Worm (Caenorhabditis elegans) whole organism, L4 larva: ENCODE measurements around the gene mrpl-16.

Experiments
- F10B5.3 ChIP-seq: sonication (generic microtip); optimal IDR thresholded peaks from 2 replicates; lab custom pipeline; 2016; ENCODE audit warnings: mild to moderate bottlenecking, missing genetic modification characterization, missing compliant biosample characterization
- F26F4.8 ChIP-seq: fragments of 200-800 bp; sonication (Bioruptor generic); conservative IDR thresholded peaks from 2 replicates; pipeline ENCODE4 v1.3.6; 2022; ENCODE audit warnings: missing genetic modification characterization, missing compliant biosample characterization
- T26A8.4 ChIP-seq: fragments of 200-800 bp; sonication (Bioruptor generic); IDR thresholded peaks from 2 replicates; pipeline ENCODE4 v1.3.6; 2022; ENCODE audit warnings: missing genetic modification characterization, missing compliant biosample characterization
- Y75B8A.6 ChIP-seq: fragments of 200-800 bp; sonication (Bioruptor generic); IDR thresholded peaks from 2 replicates; pipeline ENCODE4 v1.3.6; 2022; ENCODE audit warnings: missing genetic modification reagents, missing genetic modification characterization, missing compliant biosample characterization
- ZK337.2 ChIP-seq: fragments of 200-800 bp; sonication (Bioruptor generic); IDR thresholded peaks from 2 replicates; pipeline ENCODE4 v1.3.6; 2022; ENCODE audit warnings: missing genetic modification reagents, missing genetic modification characterization, missing compliant biosample characterization
- ZK546.5 ChIP-seq, 2 experiments: sonication (generic microtip); optimal IDR thresholded peaks; 2 replicates each; lab custom pipeline; 2017; ENCODE audit warnings: missing biosample characterization in 2 of 2, missing genetic modification characterization in 2 of 2
- aha-1 ChIP-seq: fragments of 150-350 bp; peaks from one replicate; lab custom pipeline; 2014; ENCODE audit warnings: missing biosample characterization, missing genetic modification characterization
- ceh-20 ChIP-seq: fragments of 200-800 bp; sonication (Bioruptor generic); IDR thresholded peaks from 2 replicates; pipeline ENCODE4 v1.3.6; 2022; ENCODE audit warnings: missing genetic modification reagents, missing genetic modification characterization, missing compliant biosample characterization
- ceh-28 ChIP-seq: fragments of 150-350 bp; optimal IDR thresholded peaks from 2 replicates; lab custom pipeline; 2014; ENCODE audit warnings: missing biosample characterization, missing genetic modification reagents, missing genetic modification characterization
- ces-1 ChIP-seq: fragments of 150-350 bp; sonication (generic microtip); optimal IDR thresholded peaks from 4 replicates; lab custom pipeline; 2014; ENCODE audit warnings: missing biosample characterization, missing genetic modification reagents, missing genetic modification characterization
- cey-2 ChIP-seq: sonication (generic microtip); optimal IDR thresholded peaks from 3 replicates; lab custom pipeline; 2017; ENCODE audit warnings: missing genetic modification characterization, mild to moderate bottlenecking, missing compliant biosample characterization, antibody characterized with exemption, borderline replicate concordance; ENCODE audit not compliant: insufficient read depth
- ctbp-1 ChIP-seq: fragments of 200-800 bp; sonication (Bioruptor generic); IDR thresholded peaks from 2 replicates; pipeline ENCODE4 v1.3.6; 2022; ENCODE audit warnings: missing genetic modification reagents, missing genetic modification characterization, missing compliant biosample characterization
- daf-12 ChIP-seq: fragments of 150-350 bp; optimal IDR thresholded peaks from 2 replicates; lab custom pipeline; 2014; ENCODE audit warnings: missing biosample characterization, missing genetic modification reagents, missing genetic modification characterization
- daf-19 ChIP-seq: fragments of 200-800 bp; sonication (Bioruptor generic); conservative IDR thresholded peaks from 2 replicates; pipeline ENCODE4 v1.3.6; 2022; ENCODE audit warnings: missing genetic modification characterization, missing compliant biosample characterization
- dmd-8 ChIP-seq: fragments of 200-800 bp; sonication (Bioruptor generic); IDR thresholded peaks from 2 replicates; pipeline ENCODE4 v1.3.6; 2022; ENCODE audit warnings: missing genetic modification characterization, missing compliant biosample characterization
- dpl-1 ChIP-seq: fragments of 150-350 bp; optimal IDR thresholded peaks from 2 replicates; lab custom pipeline; 2014; ENCODE audit warnings: missing biosample characterization, missing genetic modification reagents, missing genetic modification characterization
- duxl-1 ChIP-seq: sonication (generic microtip); optimal IDR thresholded peaks from 2 replicates; lab custom pipeline; 2016; ENCODE audit warnings: mild to moderate bottlenecking, missing genetic modification characterization, moderate library complexity, missing compliant biosample characterization; ENCODE audit not compliant: poor library complexity
- egl-27 ChIP-seq: sonication (generic microtip); optimal IDR thresholded peaks from 3 replicates; lab custom pipeline; 2017; ENCODE audit warnings: missing biosample characterization, missing genetic modification reagents, missing genetic modification characterization
- egl-43 ChIP-seq: fragments of 200-800 bp; sonication (Bioruptor generic); IDR thresholded peaks from 2 replicates; pipeline ENCODE4 v1.3.6; 2022; ENCODE audit warnings: missing genetic modification reagents, missing genetic modification characterization, missing compliant biosample characterization
- fkh-10 ChIP-seq: fragments of 150-350 bp; optimal IDR thresholded peaks from 2 replicates; lab custom pipeline; 2014; ENCODE audit warnings: missing biosample characterization, missing genetic modification reagents, missing genetic modification characterization
- hif-1 ChIP-seq, 2 experiments: sonication (generic microtip); optimal IDR thresholded peaks; 2 replicates each; lab custom pipeline; 2016 to 2017; ENCODE audit warnings: missing compliant biosample characterization in 2 of 2, missing genetic modification characterization in 2 of 2, missing genetic modification reagents in 2 of 2, missing genotype in 2 of 2, mild to moderate bottlenecking in 1 of 2
- hlh-30 ChIP-seq: sonication (generic microtip); optimal IDR thresholded peaks from 2 replicates; lab custom pipeline; 2017; ENCODE audit warnings: antibody characterized with exemption, mild to moderate bottlenecking, missing genetic modification characterization, missing compliant biosample characterization; ENCODE audit not compliant: insufficient read depth
- jun-1 ChIP-seq: fragments of 150-350 bp; optimal IDR thresholded peaks from 2 replicates; lab custom pipeline; 2014; ENCODE audit warnings: missing biosample characterization, missing genetic modification reagents, missing genetic modification characterization
- lin-15B ChIP-seq: fragments of 150-350 bp; sonication (generic microtip); optimal IDR thresholded peaks from 3 replicates; lab custom pipeline; 2014; ENCODE audit warnings: missing biosample characterization, missing genetic modification characterization
- lin-39 ChIP-seq: fragments of 150-350 bp; optimal IDR thresholded peaks from 2 replicates; lab custom pipeline; 2014; ENCODE audit warnings: missing biosample characterization, missing genetic modification reagents, missing genetic modification characterization
- lir-3 ChIP-seq: sonication (generic microtip); optimal IDR thresholded peaks from 2 replicates; lab custom pipeline; 2016; ENCODE audit warnings: mild to moderate bottlenecking, missing genetic modification characterization, missing compliant biosample characterization
- madf-5 ChIP-seq, 2 experiments: fragments of 200-800 bp; sonication (Bioruptor generic); IDR thresholded peaks; 2 replicates each; pipeline ENCODE4 v1.3.6; 2022; ENCODE audit warnings: missing compliant biosample characterization in 2 of 2, missing genetic modification characterization in 2 of 2
- madf-9 ChIP-seq: fragments of 200-800 bp; sonication (Bioruptor generic); conservative IDR thresholded peaks from 2 replicates; pipeline ENCODE4 v1.3.6; 2022; ENCODE audit warnings: missing genetic modification reagents, missing genetic modification characterization, missing compliant biosample characterization
- mdl-1 ChIP-seq, 2 experiments: fragments of 150-350 bp in 1 of 2; sonication (generic microtip) in 1 of 2; optimal IDR thresholded peaks; 2 replicates each; lab custom pipeline; 2014 to 2017; ENCODE audit warnings: missing biosample characterization in 2 of 2, missing genetic modification characterization in 2 of 2
- mep-1 ChIP-seq: fragments of 150-350 bp; sonication (generic microtip); optimal IDR thresholded peaks from 3 replicates; lab custom pipeline; 2014; ENCODE audit warnings: missing biosample characterization, missing genetic modification characterization
- mxl-2 ChIP-seq: fragments of 200-800 bp; sonication (Bioruptor generic); conservative IDR thresholded peaks from 2 replicates; pipeline ENCODE4 v1.3.6; 2022; ENCODE audit warnings: missing genetic modification reagents, missing genetic modification characterization, missing compliant biosample characterization
- nhr-102 ChIP-seq: sonication (generic microtip); optimal IDR thresholded peaks from 2 replicates; lab custom pipeline; 2016; ENCODE audit warnings: mild to moderate bottlenecking, missing genetic modification characterization, moderate library complexity, missing compliant biosample characterization
- nhr-11 ChIP-seq: fragments of 150-350 bp; optimal IDR thresholded peaks from 2 replicates; lab custom pipeline; 2014; ENCODE audit warnings: missing biosample characterization, missing genetic modification characterization
- nhr-111 ChIP-seq: fragments of 200-800 bp; sonication (Bioruptor generic); optimal IDR thresholded peaks from 2 replicates; lab custom pipeline; 2018; ENCODE audit warnings: mild to moderate bottlenecking, missing genetic modification characterization, missing compliant biosample characterization
- nhr-237 ChIP-seq: sonication (generic microtip); optimal IDR thresholded peaks from 2 replicates; lab custom pipeline; 2017; ENCODE audit warnings: missing biosample characterization, missing genetic modification characterization
- nhr-28 ChIP-seq: fragments of 150-350 bp; optimal IDR thresholded peaks from 2 replicates; lab custom pipeline; 2014; ENCODE audit warnings: missing biosample characterization, missing genetic modification characterization
- nhr-41 ChIP-seq: fragments of 200-800 bp; sonication (Bioruptor generic); IDR thresholded peaks from 2 replicates; pipeline ENCODE4 v1.3.6; 2022; ENCODE audit warnings: missing genetic modification reagents, missing genetic modification characterization, missing compliant biosample characterization
- nhr-48 ChIP-seq: sonication (generic microtip); optimal IDR thresholded peaks from 2 replicates; lab custom pipeline; 2016; ENCODE audit warnings: mild to moderate bottlenecking, missing genetic modification characterization, missing compliant biosample characterization
- nhr-6 ChIP-seq: fragments of 150-350 bp; optimal IDR thresholded peaks from 2 replicates; lab custom pipeline; 2014; ENCODE audit warnings: missing biosample characterization, missing genetic modification characterization
- nhr-77 ChIP-seq: fragments of 150-350 bp; optimal IDR thresholded peaks from 2 replicates; lab custom pipeline; 2014; ENCODE audit warnings: missing biosample characterization, missing genetic modification characterization
- pha-4 ChIP-seq, 2 experiments: fragments of 150-350 bp in 1 of 2; fragments of 200-800 bp in 1 of 2; sonication (Bioruptor generic) in 1 of 2; IDR thresholded peaks in 1 of 2; optimal IDR thresholded peaks in 1 of 2; 2 replicates each; pipeline versions ENCODE4 v1.3.6 to Lab custom; 2014 to 2022; ENCODE audit warnings: missing genetic modification characterization in 2 of 2, missing genetic modification reagents in 2 of 2, missing biosample characterization in 1 of 2, missing compliant biosample characterization in 1 of 2
- php-3 ChIP-seq: fragments of 200-800 bp; sonication (Bioruptor generic); IDR thresholded peaks from 2 replicates; pipeline ENCODE4 v1.3.6; 2022; ENCODE audit warnings: missing genetic modification reagents, missing genetic modification characterization, missing compliant biosample characterization
- saeg-2 ChIP-seq: fragments of 200-800 bp; sonication (Bioruptor generic); IDR thresholded peaks from 2 replicates; pipeline ENCODE4 v1.3.6; 2022; ENCODE audit warnings: missing genetic modification reagents, missing genetic modification characterization, missing compliant biosample characterization
- set-16 ChIP-seq: fragments of 200-800 bp; sonication (Bioruptor generic); IDR thresholded peaks from 2 replicates; pipeline ENCODE4 v1.3.6; 2022; ENCODE audit warnings: missing genetic modification reagents, missing genetic modification characterization, missing compliant biosample characterization
- spr-1 ChIP-seq: sonication (generic microtip); optimal IDR thresholded peaks from 2 replicates; lab custom pipeline; 2016; ENCODE audit warnings: mild to moderate bottlenecking, missing genetic modification characterization, missing compliant biosample characterization
- spr-3 ChIP-seq: fragments of 200-800 bp; sonication (Bioruptor generic); optimal IDR thresholded peaks from 2 replicates; lab custom pipeline; 2018; ENCODE audit warnings: mild to moderate bottlenecking, missing genetic modification characterization, missing compliant biosample characterization
- tra-1 ChIP-seq: fragments of 200-800 bp; sonication (Bioruptor generic); IDR thresholded peaks from 2 replicates; pipeline ENCODE4 v1.3.6; 2022; ENCODE audit warnings: missing genetic modification reagents, missing genetic modification characterization, missing compliant biosample characterization
- unc-39 ChIP-seq: sonication (generic microtip); optimal IDR thresholded peaks from 2 replicates; lab custom pipeline; 2017; ENCODE audit warnings: missing biosample characterization, missing genetic modification characterization
- zfp-2 ChIP-seq: sonication (generic microtip); optimal IDR thresholded peaks from 2 replicates; lab custom pipeline; 2016; ENCODE audit warnings: mild to moderate bottlenecking, missing genetic modification characterization, missing compliant biosample characterization
- zip-2 ChIP-seq: fragments of 150-350 bp; optimal IDR thresholded peaks from 2 replicates; lab custom pipeline; 2014; ENCODE audit warnings: missing biosample characterization, missing genetic modification characterization

The mrpl-16 gene

DNA sequence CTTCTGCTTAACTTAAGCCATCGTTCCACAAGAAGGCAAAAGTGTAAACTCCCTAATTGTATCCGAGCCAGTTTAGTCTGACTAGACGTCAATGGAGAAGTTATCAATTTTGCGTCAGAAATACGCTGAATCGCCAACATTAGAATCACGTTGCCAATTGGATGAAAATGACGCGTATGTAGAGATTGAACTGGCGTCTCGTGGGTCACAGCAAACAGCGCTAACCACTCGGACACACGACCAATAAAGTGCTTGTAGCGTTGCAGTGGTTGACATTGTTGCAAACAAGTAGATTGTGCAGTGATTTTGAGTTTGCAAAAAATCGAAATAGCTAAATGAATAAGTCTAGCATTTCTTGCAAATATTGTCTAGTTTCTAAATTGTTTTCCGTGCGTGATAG lies 14.6 kb upstream of the mrpl-16 start (continued):
- peak; percentile 91 for TF ChIP-seq nhr-41 (GFP tag; lab: Robert Waterston, UW)
- TF ChIP-seq jun-1 = peak; percentile 28
- no peak; the same call in 1 of the 2 replicates for TF ChIP-seq tra-1
- TF ChIP-seq zfp-2 (tag; lab: Kevin White, UChicago) = peak; percentile 56
- no peak; the same call in 1 of the 2 replicates for TF ChIP-seq Y75B8A.6 (GFP tag; lab: Robert Waterston, UW)
- peak; percentile 93 for TF ChIP-seq nhr-111 (GFP tag; lab: Kevin White, UChicago)
- TF ChIP-seq mdl-1 (tag; optimal IDR thresholded peaks at IDR 0.05; lab: Kevin White, UChicago) = peak in 1 of 2 experiments; percentile 73
- TF ChIP-seq madf-9 = peak; percentile 82
- TF ChIP-seq fkh-10 (GFP tag; lab: Kevin White, UChicago) = no peak
- peak; percentile 93 for TF ChIP-seq dmd-8 (GFP tag; lab: Robert Waterston, UW)
- no peak for TF ChIP-seq ZK337.2 (GFP tag; lab: Robert Waterston, UW)
- TF ChIP-seq lir-3 (tag; lab: Kevin White, UChicago) = peak; percentile 75
- TF ChIP-seq nhr-77 (tag; lab: Kevin White, UChicago) = peak; percentile 18
- peak; percentile 89 for TF ChIP-seq pha-4 (GFP tag; IDR thresholded peaks at IDR 0.05; lab: Robert Waterston, UW)
- TF ChIP-seq pha-4 (tag; optimal IDR thresholded peaks at IDR 0.05; lab: Kevin White, UChicago) = peak; percentile 53
- TF ChIP-seq nhr-102 (tag; lab: Kevin White, UChicago) = peak; percentile 59
- no peak for TF ChIP-seq nhr-237 (tag; lab: Kevin White, UChicago)
- peak; percentile 89 for TF ChIP-seq daf-19
- peak; percentile 87 for TF ChIP-seq hlh-30
- TF ChIP-seq F10B5.3 (tag; lab: Kevin White, UChicago) = peak; percentile 60
- TF ChIP-seq nhr-48 (tag; lab: Kevin White, UChicago) = peak; percentile 77
- no peak for TF ChIP-seq ces-1 (GFP tag; lab: Kevin White, UChicago)
- TF ChIP-seq cey-2 = no peak
- TF ChIP-seq zip-2 (tag; lab: Kevin White, UChicago) = peak; percentile 56
- peak; percentile 85 for TF ChIP-seq duxl-1 (tag; lab: Kevin White, UChicago)
- TF ChIP-seq nhr-11 (tag; lab: Kevin White, UChicago) = peak; percentile 53
- peak; percentile 60 for TF ChIP-seq dpl-1 (GFP tag; lab: Kevin White, UChicago)
- peak; percentile 48 for TF ChIP-seq nhr-28
- peak; percentile 83 for TF ChIP-seq spr-3
- peak; percentile 94 for TF ChIP-seq egl-43 (GFP tag; lab: Robert Waterston, UW)
- peak; percentile 81 for TF ChIP-seq spr-1
- TF ChIP-seq daf-12 = no peak
- no peak for TF ChIP-seq ZK546.5 (tag; optimal IDR thresholded peaks at IDR 0.05; lab: Kevin White, UChicago)
- TF ChIP-seq unc-39 (tag; lab: Kevin White, UChicago) = no peak
- TF ChIP-seq ceh-28 = no peak
- TF ChIP-seq egl-27 (tag; lab: Kevin White, UChicago) = no peak
- peak; percentile 96 for TF ChIP-seq F26F4.8 (GFP tag; lab: Robert Waterston, UW)
- no peak for TF ChIP-seq lin-15B (tag; lab: Kevin White, UChicago)
- TF ChIP-seq mep-1 (tag; lab: Kevin White, UChicago) = peak; percentile 79
- TF ChIP-seq set-16 (GFP tag; lab: Robert Waterston, UW) = no peak
- TF ChIP-seq mxl-2 (GFP tag; lab: Robert Waterston, UW) = 0 out of 2 replicates have a peak, but pooled peaks have one; percentile 66
- peak; percentile 75; the same call in 1 of the 2 replicates for TF ChIP-seq ceh-20 (GFP tag; lab: Robert Waterston, UW)
- peak; percentile 55 for TF ChIP-seq php-3 (GFP tag; lab: Robert Waterston, UW)
- peak in 1 of 2 experiments; percentile 74 for TF ChIP-seq hif-1 (tag; optimal IDR thresholded peaks at IDR 0.05; lab: Kevin White, UChicago)
- peak; percentile 84 for TF ChIP-seq ctbp-1 (GFP tag; lab: Robert Waterston, UW)
- 0 out of 2 replicates have a peak, but pooled peaks have one; percentile 34 for TF ChIP-seq saeg-2 (GFP tag; lab: Robert Waterston, UW)
- TF ChIP-seq madf-5 (GFP tag; IDR thresholded peaks at IDR 0.05; lab: Robert Waterston, UW) = peak; percentile 59 to 88; a peak in 2 of 4 replicates
- TF ChIP-seq nhr-6 = peak; percentile 51
- TF ChIP-seq T26A8.4 = peak; percentile 78
- TF ChIP-seq aha-1 (tag; lab: Kevin White, UChicago) = peak; percentile 90
- no peak for TF ChIP-seq lin-39 (tag; lab: Kevin White, UChicago)
